Fruit fly (Drosophila melanogaster): ENCODE measurements around the gene CG7460.

The CG7460 gene

DNA sequence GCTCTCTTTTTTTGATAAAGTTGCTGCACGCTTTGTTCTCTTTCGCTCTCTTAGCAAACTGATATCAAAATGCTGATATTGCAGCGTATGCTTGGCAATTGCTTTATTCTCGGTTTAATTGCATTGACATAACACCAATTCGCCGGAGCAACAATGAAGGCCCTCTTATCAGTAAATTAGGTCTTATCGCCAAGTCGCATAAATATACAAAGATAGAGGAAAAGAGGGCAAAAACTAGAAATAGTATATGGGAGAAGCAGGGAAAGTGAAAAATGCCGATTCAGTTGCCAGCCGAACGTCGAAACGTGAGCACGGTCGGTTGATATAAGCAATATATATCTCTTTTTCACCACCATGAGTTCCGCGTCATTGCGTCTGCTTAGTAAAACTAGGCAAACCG is at the start of gene CG7460 (continued):
- no peak for TF ChIP-seq sc (optimal IDR thresholded peaks at IDR 0.05)
- TF ChIP-seq sc (GFP tag; optimal IDR thresholded peaks at IDR 0.05): no peak
- TF ChIP-seq ttk (GFP tag; IDR thresholded peaks at IDR 0.05): no peak
- no peak for TF ChIP-seq Dad (GFP tag; optimal IDR thresholded peaks at IDR 0.05)
- no peak for TF ChIP-seq wdn (GFP tag; IDR thresholded peaks at IDR 0.05)
- TF ChIP-seq CG16863 (GFP tag; optimal IDR thresholded peaks at IDR 0.05): no peak
- no peak for TF ChIP-seq ERR (GFP tag; optimal IDR thresholded peaks at IDR 0.05)
- TF ChIP-seq CG17802 (tag; optimal IDR thresholded peaks at IDR 0.05): no peak
- no peak for TF ChIP-seq CG12104 (GFP tag; optimal IDR thresholded peaks at IDR 0.05)
- no peak for TF ChIP-seq CG3838 (GFP tag; optimal IDR thresholded peaks at IDR 0.05)
- no peak for TF ChIP-seq Lhr (GFP tag; optimal IDR thresholded peaks at IDR 0.05)
- TF ChIP-seq gcm (GFP tag; optimal IDR thresholded peaks at IDR 0.05): no peak
- TF ChIP-seq Hmr (GFP tag; optimal IDR thresholded peaks at IDR 0.05): peak; percentile 10
- no peak for TF ChIP-seq MBD-R2 (GFP tag; IDR thresholded peaks at IDR 0.05)
- TF ChIP-seq CG13424 (tag; optimal IDR thresholded peaks at IDR 0.05): peak; percentile 16
- no peak for TF ChIP-seq abd-A (tag; optimal IDR thresholded peaks at IDR 0.05)
- TF ChIP-seq CG3163 (GFP tag; optimal IDR thresholded peaks at IDR 0.05): peak; percentile 95
- no peak for TF ChIP-seq CG31441 (GFP tag; IDR thresholded peaks at IDR 0.05)
- no peak for TF ChIP-seq CG6791 (GFP tag; IDR thresholded peaks at IDR 0.05; ENCODE audit: partially characterized antibody)
- TF ChIP-seq pb (GFP tag; optimal IDR thresholded peaks at IDR 0.05): no peak
- TF ChIP-seq CG6175 (GFP tag; IDR thresholded peaks at IDR 0.05): no peak
- TF ChIP-seq Dbx (GFP tag; IDR thresholded peaks at IDR 0.05): no peak
- TF ChIP-seq ATbp (GFP tag; optimal IDR thresholded peaks at IDR 0.05): peak; percentile 41
- no peak for TF ChIP-seq tgo (GFP tag; IDR thresholded peaks at IDR 0.05)
- TF ChIP-seq CG7963 (GFP tag; IDR thresholded peaks at IDR 0.05; ENCODE audit: partially characterized antibody): no peak
- peak; percentile 60 for TF ChIP-seq mirr (GFP tag; optimal IDR thresholded peaks at IDR 0.05)
- no peak for TF ChIP-seq zfh1 (GFP tag; IDR thresholded peaks at IDR 0.05)
- TF ChIP-seq CG10267 (tag; optimal IDR thresholded peaks at IDR 0.05): no peak
- TF ChIP-seq Sin3A (optimal IDR thresholded peaks at IDR 0.05): no peak
- TF ChIP-seq CG6683 (GFP tag; optimal IDR thresholded peaks at IDR 0.05): no peak
- TF ChIP-seq yki (optimal IDR thresholded peaks at IDR 0.05): no peak
- no peak for TF ChIP-seq Ets97D (GFP tag; optimal IDR thresholded peaks at IDR 0.05)
- no peak for TF ChIP-seq pita (GFP tag; optimal IDR thresholded peaks at IDR 0.05)
- TF ChIP-seq Sox100B (GFP tag; optimal IDR thresholded peaks at IDR 0.05): peak; percentile 0
- TF ChIP-seq CG32767 (GFP tag; IDR thresholded peaks at IDR 0.05): no peak
- TF ChIP-seq chif (GFP tag; optimal IDR thresholded peaks at IDR 0.05): no peak
- no peak for TF ChIP-seq CG2202 (tag; optimal IDR thresholded peaks at IDR 0.05)
- no peak for TF ChIP-seq CG10979 (tag; optimal IDR thresholded peaks at IDR 0.05)
- TF ChIP-seq maf-S (GFP tag; optimal IDR thresholded peaks at IDR 0.05): no peak
- no peak for TF ChIP-seq onecut (GFP tag; IDR thresholded peaks at IDR 0.05)
- no peak for TF ChIP-seq kay (GFP tag; optimal IDR thresholded peaks at IDR 0.05)
- TF ChIP-seq YL-1 (GFP tag; optimal IDR thresholded peaks at IDR 0.05): no peak
- peak; percentile 51 for TF ChIP-seq sug (tag; optimal IDR thresholded peaks at IDR 0.05)
- TF ChIP-seq fru (optimal IDR thresholded peaks at IDR 0.05): no peak
- no peak for TF ChIP-seq so (GFP tag; IDR thresholded peaks at IDR 0.05)
- TF ChIP-seq CG4282 (GFP tag; optimal IDR thresholded peaks at IDR 0.05): no peak
- no peak for TF ChIP-seq CG16813 (GFP tag; IDR thresholded peaks at IDR 0.05; ENCODE audit: partially characterized antibody)
- TF ChIP-seq CG3407 (GFP tag; optimal IDR thresholded peaks at IDR 0.05): no peak
- no peak for TF ChIP-seq CG12659 (GFP tag; optimal IDR thresholded peaks at IDR 0.05)
- peak; percentile 71 for TF ChIP-seq CG12769 (tag; optimal IDR thresholded peaks at IDR 0.05)
- TF ChIP-seq CG2199 (GFP tag; IDR thresholded peaks at IDR 0.05): peak; percentile 60; the same call in 1 of the 3 replicates
- TF ChIP-seq schlank (tag; optimal IDR thresholded peaks at IDR 0.05): no peak
- TF ChIP-seq Xbp1 (GFP tag; optimal IDR thresholded peaks at IDR 0.05): no peak
- no peak for TF ChIP-seq Hsf (GFP tag; optimal IDR thresholded peaks at IDR 0.05)

Measured in whole organism, embryonic.